Fruit fly (Drosophila melanogaster): ENCODE data around the gene anox.

anox gene

DNA sequence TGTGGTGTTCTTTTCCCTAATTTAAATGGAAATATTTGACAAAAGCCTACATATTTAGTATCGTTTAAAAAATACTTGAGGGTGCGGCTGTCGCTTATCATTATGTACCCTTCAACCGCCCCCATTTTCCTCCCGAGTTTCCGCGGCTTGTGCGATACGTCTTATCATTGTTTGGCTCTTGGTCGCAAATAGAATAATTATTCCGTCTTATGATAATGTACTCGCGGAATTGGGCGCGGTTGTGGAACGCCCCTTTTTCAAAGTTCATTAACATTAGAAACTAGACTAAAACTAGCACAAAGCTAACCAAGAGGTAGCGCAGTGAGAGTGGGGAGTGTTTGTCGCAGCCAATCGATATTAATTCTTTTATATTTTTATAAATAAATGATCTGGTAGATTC lies 46.3 kb upstream of the anox start:
- no peak for TF ChIP-seq D1 (tag; optimal IDR thresholded peaks at IDR 0.05)
- no peak for TF ChIP-seq fd96Ca (GFP tag; IDR thresholded peaks at IDR 0.05)

DNA sequence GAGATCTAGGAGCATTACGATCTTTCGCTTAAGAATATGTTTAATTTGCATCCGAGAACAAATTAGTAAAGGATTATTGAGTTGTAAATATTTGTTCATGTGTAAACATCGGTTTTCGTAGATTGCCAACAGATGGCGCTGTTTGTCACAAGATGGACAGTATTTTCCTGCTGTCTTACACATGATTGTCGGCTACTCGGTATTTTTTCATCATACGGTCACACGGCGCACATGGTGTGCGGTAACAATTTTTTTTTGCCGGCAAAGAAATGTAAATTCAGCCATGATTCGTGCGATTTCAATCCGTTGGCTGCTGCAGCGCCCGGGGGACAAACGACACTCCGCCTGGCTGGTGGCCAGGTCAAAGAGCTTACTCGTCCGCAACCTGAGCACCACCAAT lies 43.8 kb upstream of the anox start, which contains the start of the genes bbx and waw:
Gene bbx, plus strand, starts transcription at position 151 of the 400 bp plus-strand sequence.
Gene waw, plus strand, starts transcription at position 151 of the 400 bp plus-strand sequence.
- TF ChIP-seq Pif1A (GFP tag; optimal IDR thresholded peaks at IDR 0.05) = no peak
- TF ChIP-seq EcR (GFP tag; optimal IDR thresholded peaks at IDR 0.05) = peak; percentile 54
- TF ChIP-seq CG10348 (GFP tag; IDR thresholded peaks at IDR 0.05) = no peak
- peak; percentile 16 for TF ChIP-seq CG8159 (tag; optimal IDR thresholded peaks at IDR 0.05)
- peak; percentile 12 for TF ChIP-seq Snoo (tag; optimal IDR thresholded peaks at IDR 0.05)
- no peak for TF ChIP-seq rn (GFP tag; IDR thresholded peaks at IDR 0.05)

DNA sequence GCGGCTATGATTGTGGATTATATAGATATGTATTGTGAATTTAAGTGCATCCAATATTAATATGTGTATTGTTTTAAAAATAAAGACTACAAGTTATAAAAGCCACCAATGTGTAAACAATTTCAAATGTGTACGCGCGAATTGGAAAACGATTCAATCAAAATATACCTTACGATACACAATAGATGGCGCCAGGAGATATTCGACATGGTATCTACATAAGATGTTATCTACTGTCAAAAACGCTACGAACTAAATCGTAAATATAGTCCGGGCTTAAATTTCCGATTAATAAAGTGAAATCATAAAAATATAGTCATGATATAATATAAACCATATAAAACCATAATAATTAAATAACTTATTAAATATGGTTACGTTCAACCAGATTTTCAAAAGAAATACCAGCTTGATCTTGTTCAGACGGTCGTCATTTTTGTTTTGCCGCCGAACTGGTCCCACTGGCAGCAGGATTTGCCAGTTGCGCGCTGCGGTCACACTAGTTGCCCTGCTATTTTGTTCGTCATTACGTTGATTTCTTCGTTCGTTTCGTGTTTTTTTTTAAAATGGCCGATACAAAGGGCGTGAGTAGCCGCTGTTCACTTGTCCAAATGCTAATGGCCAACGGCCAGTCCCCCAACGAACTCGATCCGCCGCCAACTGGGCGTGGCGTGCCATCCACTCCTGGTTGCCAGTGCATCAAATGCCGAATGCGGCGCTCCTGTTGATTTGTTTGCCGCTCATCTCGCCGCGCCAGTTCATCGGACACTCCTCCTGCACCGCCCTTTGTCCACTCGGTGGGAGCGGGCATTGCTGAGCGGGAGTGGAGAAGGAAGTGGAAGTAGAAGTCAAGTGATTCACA lies 38.9 kb upstream of the anox start, which contains the start of gene Septin1:
Gene Septin1, plus strand, starts transcription at position 477 of the 862 bp plus-strand sequence.
- TF ChIP-seq CG4496 (GFP tag; IDR thresholded peaks at IDR 0.05) (0 out of 3 replicates have a peak, but pooled peaks have one; percentile 19), gl (tag; optimal IDR thresholded peaks at IDR 0.05) (no peak), D1 (tag; optimal IDR thresholded peaks at IDR 0.05) (no peak), CG10348 (GFP tag; IDR thresholded peaks at IDR 0.05) (no peak), Snoo (tag; optimal IDR thresholded peaks at IDR 0.05) (no peak), EcR (GFP tag; optimal IDR thresholded peaks at IDR 0.05) (peak; percentile 55), Ets98B (GFP tag; IDR thresholded peaks at IDR 0.05) (no peak), Pif1B (GFP tag; optimal IDR thresholded peaks at IDR 0.05) (no peak), rn (GFP tag; IDR thresholded peaks at IDR 0.05) (no peak)

DNA sequence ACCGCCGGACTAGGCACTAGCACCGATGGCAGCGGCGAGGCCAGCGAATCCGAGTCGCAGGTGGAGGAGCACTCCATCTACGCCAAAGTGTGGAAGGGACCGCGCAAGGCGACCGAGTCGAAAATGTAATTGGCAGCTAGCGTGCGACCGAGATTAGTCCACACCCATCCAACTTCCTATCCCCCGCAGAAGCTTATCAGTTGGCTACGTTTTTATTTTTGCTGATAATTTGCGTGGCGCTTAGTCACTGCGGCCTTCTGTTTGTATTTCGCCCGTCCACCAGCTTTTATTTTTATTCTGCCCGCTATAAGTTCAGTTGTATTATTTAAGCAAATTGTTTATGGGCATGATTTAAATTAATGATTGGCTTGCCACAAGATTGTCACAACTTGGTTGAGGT lies 34.4 kb upstream of the anox start:
- no peak for TF ChIP-seq CG32121 (GFP tag; IDR thresholded peaks at IDR 0.05)
- no peak for TF ChIP-seq D1 (tag; optimal IDR thresholded peaks at IDR 0.05)
- no peak for TF ChIP-seq CG4496 (GFP tag; IDR thresholded peaks at IDR 0.05)
- TF ChIP-seq rn (GFP tag; IDR thresholded peaks at IDR 0.05) = no peak
- no peak for TF ChIP-seq CG10348 (GFP tag; IDR thresholded peaks at IDR 0.05)
- no peak for TF ChIP-seq EcR (GFP tag; optimal IDR thresholded peaks at IDR 0.05)
- TF ChIP-seq CG15710 (tag; optimal IDR thresholded peaks at IDR 0.05) = no peak
- no peak for TF ChIP-seq CG14655 (GFP tag; optimal IDR thresholded peaks at IDR 0.05)
- TF ChIP-seq Snoo (tag; optimal IDR thresholded peaks at IDR 0.05) = no peak
- TF ChIP-seq CG12605 (GFP tag; IDR thresholded peaks at IDR 0.05) = no peak
- no peak for TF ChIP-seq CG34367 (tag; optimal IDR thresholded peaks at IDR 0.05)
- TF ChIP-seq CG8159 (tag; optimal IDR thresholded peaks at IDR 0.05) = no peak
- no peak for TF ChIP-seq fd96Ca (GFP tag; IDR thresholded peaks at IDR 0.05)
- TF ChIP-seq CG17806 (tag; optimal IDR thresholded peaks at IDR 0.05) = no peak
- TF ChIP-seq CG13204 (GFP tag; optimal IDR thresholded peaks at IDR 0.05) = no peak

DNA sequence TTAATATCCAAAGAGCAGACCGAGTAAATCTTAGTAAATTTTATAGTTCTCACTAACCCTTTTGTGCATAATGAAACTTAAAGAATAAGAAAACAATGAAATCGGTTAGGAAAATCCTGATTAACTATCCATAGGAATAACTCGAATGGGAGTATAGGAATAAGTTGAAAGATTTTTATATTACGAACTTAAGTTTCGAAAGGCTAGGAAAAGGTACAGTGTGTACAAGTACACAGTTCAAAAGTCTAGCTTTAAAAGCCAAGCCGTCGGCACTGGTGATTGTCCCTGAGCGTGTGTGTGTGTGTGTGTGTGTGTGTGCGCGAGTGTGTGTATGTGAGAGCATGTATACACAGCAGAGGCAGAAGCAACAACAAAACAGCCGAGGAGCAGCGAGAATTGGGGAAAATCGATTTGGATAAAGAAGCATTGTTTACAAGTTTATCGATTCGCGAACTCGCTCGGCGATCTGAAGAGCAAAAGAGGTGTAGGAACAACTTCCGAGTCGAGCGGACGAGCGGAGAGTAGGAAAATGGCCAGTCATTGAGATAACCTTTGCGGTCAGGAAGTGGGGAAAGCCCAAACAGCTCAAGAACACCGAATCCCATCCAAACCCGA lies 32.2 kb upstream of the anox start:
- TF ChIP-seq CG13204 (GFP tag; optimal IDR thresholded peaks at IDR 0.05) (no peak), CG9948 (tag; optimal IDR thresholded peaks at IDR 0.05) (no peak), CG8301 (tag; optimal IDR thresholded peaks at IDR 0.05) (no peak), CG32121 (GFP tag; IDR thresholded peaks at IDR 0.05) (no peak), Snoo (tag; optimal IDR thresholded peaks at IDR 0.05) (no peak), D1 (tag; optimal IDR thresholded peaks at IDR 0.05) (no peak), CG17806 (tag; optimal IDR thresholded peaks at IDR 0.05) (no peak), CG12605 (GFP tag; IDR thresholded peaks at IDR 0.05) (no peak), CG34367 (tag; optimal IDR thresholded peaks at IDR 0.05) (no peak), Pif1A (GFP tag; optimal IDR thresholded peaks at IDR 0.05) (no peak), CG8159 (tag; optimal IDR thresholded peaks at IDR 0.05) (no peak), CG4496 (GFP tag; IDR thresholded peaks at IDR 0.05) (no peak)

DNA sequence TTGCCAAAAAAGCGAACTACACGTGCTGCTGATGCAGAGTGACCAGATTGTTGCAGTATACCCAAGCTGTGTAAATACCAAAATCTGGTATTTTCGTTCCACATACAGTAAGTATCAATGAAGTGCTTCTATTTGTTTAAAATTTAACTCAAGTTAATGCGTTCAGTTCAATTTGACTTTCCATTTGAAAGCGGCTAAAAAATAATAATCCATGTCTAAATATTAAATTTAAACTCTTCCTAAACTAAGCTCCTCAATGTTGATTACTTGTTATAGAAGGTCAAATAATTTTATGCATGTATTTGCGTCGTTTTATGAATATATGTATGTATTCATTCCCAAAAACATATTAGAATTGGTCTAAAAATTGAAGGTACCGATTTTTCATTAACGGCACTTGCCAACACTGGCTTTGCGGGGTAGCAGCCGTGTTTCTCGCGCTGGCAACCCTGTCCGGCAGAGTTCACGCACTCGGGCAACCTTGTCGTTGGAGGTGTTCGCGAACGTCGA lies 30.8 kb upstream of the anox start, which contains the start of the genes peng and sol:
Gene peng, minus strand, starts transcription at position 44 of the 510 bp plus-strand sequence.
Gene sol, plus strand, starts transcription at position 481 of the 510 bp plus-strand sequence.
- TF ChIP-seq CG13204 (GFP tag; optimal IDR thresholded peaks at IDR 0.05) (no peak), CG32121 (GFP tag; IDR thresholded peaks at IDR 0.05) (no peak; the same call in 1 of the 2 replicates), CG17806 (tag; optimal IDR thresholded peaks at IDR 0.05) (peak; percentile 54), fd96Ca (GFP tag; IDR thresholded peaks at IDR 0.05) (peak; percentile 45; the same call in 2 of the 3 replicates), Ets98B (GFP tag; IDR thresholded peaks at IDR 0.05) (peak; percentile 23; the same call in 1 of the 2 replicates), CG8301 (tag; optimal IDR thresholded peaks at IDR 0.05) (peak; percentile 57), CG12605 (GFP tag; IDR thresholded peaks at IDR 0.05) (no peak), gl (tag; optimal IDR thresholded peaks at IDR 0.05) (no peak), CG9948 (tag; optimal IDR thresholded peaks at IDR 0.05) (peak; percentile 54), EcR (GFP tag; optimal IDR thresholded peaks at IDR 0.05) (peak; percentile 30), Pif1A (GFP tag; optimal IDR thresholded peaks at IDR 0.05) (no peak), CG34367 (tag; optimal IDR thresholded peaks at IDR 0.05) (peak; percentile 63), CG8159 (tag; optimal IDR thresholded peaks at IDR 0.05) (peak; percentile 68), CG10348 (GFP tag; IDR thresholded peaks at IDR 0.05) (0 out of 2 replicates have a peak, but pooled peaks have one; percentile 13), CG4496 (GFP tag; IDR thresholded peaks at IDR 0.05) (peak; percentile 65; the same call in 2 of the 3 replicates), rn (GFP tag; IDR thresholded peaks at IDR 0.05) (no peak), Snoo (tag; optimal IDR thresholded peaks at IDR 0.05) (peak; percentile 70), CG15710 (tag; optimal IDR thresholded peaks at IDR 0.05) (peak; percentile 62), Pif1B (GFP tag; optimal IDR thresholded peaks at IDR 0.05) (peak; percentile 55)

Measured in whole organism, pupa.